Worm (Caenorhabditis elegans) whole organism, mixed stage, embryonic: ENCODE measurements around the gene unc-97.

Experiments
- bed-3 ChIP-seq: fragments of 200-800 bp; sonication (Bioruptor generic); optimal IDR thresholded peaks from 3 replicates; lab custom pipeline; 2018; ENCODE audit warnings: mild to moderate bottlenecking, missing genetic modification characterization, moderate library complexity, missing compliant biosample characterization
- ceh-39 ChIP-seq: fragments of 150-350 bp; optimal IDR thresholded peaks from 2 replicates; lab custom pipeline; 2014; ENCODE audit warnings: missing biosample characterization, missing genetic modification characterization
- ces-1 ChIP-seq: fragments of 150-350 bp; optimal IDR thresholded peaks from 2 replicates; lab custom pipeline; 2014; ENCODE audit warnings: missing biosample characterization, missing genetic modification reagents, missing genetic modification characterization
- elt-1 ChIP-seq: sonication (generic microtip); optimal IDR thresholded peaks from 2 replicates; lab custom pipeline; 2017; ENCODE audit warnings: missing genetic modification characterization, mild to moderate bottlenecking, missing compliant biosample characterization, antibody characterized with exemption, moderate library complexity, borderline replicate concordance; ENCODE audit not compliant: insufficient read depth
- elt-3 ChIP-seq: fragments of 150-350 bp; optimal IDR thresholded peaks from 2 replicates; lab custom pipeline; 2014; ENCODE audit warnings: missing biosample characterization, missing genetic modification characterization
- lin-13 ChIP-seq: fragments of 150-350 bp; optimal IDR thresholded peaks from 2 replicates; lab custom pipeline; 2014; ENCODE audit warnings: missing biosample characterization, missing genetic modification characterization
- lin-32 ChIP-seq: fragments of 200-800 bp; sonication (Bioruptor generic); optimal IDR thresholded peaks from 2 replicates; lab custom pipeline; 2018; ENCODE audit warnings: mild to moderate bottlenecking, missing genetic modification characterization, missing compliant biosample characterization
- nhr-12 ChIP-seq: fragments of 150-350 bp; optimal IDR thresholded peaks from 2 replicates; lab custom pipeline; 2014; ENCODE audit warnings: missing biosample characterization, missing genetic modification characterization
- nhr-28 ChIP-seq: fragments of 150-350 bp; optimal IDR thresholded peaks from 2 replicates; lab custom pipeline; 2014; ENCODE audit warnings: missing biosample characterization, missing genetic modification characterization
- pha-4 ChIP-seq: fragments of 150-350 bp; optimal IDR thresholded peaks from 2 replicates; lab custom pipeline; 2018; ENCODE audit warnings: missing biosample characterization, missing genetic modification reagents, missing genetic modification characterization
- snpc-4 ChIP-seq: fragments of 150-350 bp; optimal IDR thresholded peaks from 2 replicates; lab custom pipeline; 2014; ENCODE audit warnings: missing biosample characterization, missing genetic modification characterization
- unc-39 ChIP-seq: fragments of 150-350 bp; optimal IDR thresholded peaks from 2 replicates; lab custom pipeline; 2014; ENCODE audit warnings: missing biosample characterization, missing genetic modification characterization

DNA sequence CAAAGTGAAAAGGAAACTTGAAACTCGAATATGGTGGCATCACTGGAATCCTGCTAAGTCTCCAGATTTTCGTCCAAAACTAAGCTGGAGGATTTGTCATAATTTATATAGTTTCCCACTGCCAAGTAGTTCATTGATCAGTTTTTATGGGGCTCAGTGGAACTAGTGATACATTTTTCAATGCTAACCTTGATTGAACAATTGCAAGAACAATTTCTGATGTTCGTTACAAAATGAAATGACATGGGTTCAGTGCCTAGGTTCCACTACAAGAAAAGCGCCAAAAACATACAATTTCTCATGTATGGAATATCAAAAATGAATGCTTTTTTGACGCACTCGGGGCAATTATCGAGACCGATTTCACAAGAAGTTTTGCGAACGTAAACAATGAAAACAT, 28.9 kb downstream of the unc-97 start:
- TF ChIP-seq nhr-12 (tag; lab: Kevin White, UChicago) (no peak), nhr-28 (tag; lab: Kevin White, UChicago) (no peak), bed-3 (GFP tag; lab: Kevin White, UChicago) (no peak), elt-1 (tag; lab: Kevin White, UChicago) (no peak), ceh-39 (tag; lab: Kevin White, UChicago) (no peak), lin-13 (tag; lab: Kevin White, UChicago) (no peak), snpc-4 (tag; lab: Kevin White, UChicago) (no peak), elt-3 (tag; lab: Kevin White, UChicago) (no peak), lin-32 (GFP tag; lab: Kevin White, UChicago) (no peak), unc-39 (tag; lab: Kevin White, UChicago) (no peak), pha-4 (tag; lab: Kevin White, UChicago) (no peak), ces-1 (no peak)
